6 worm cellular contexts compared by ENCODE assay signal in genomic region chrX:9228441-9228840, ce11.
TF ChIP-seq lines count a peak whose summit lies in the region.

No protein-coding gene starts in this region.

TF ChIP-seq in whole organism, L1 larva, 84 proteins besides CTCF, POLR2A, EP300 and RAD21:
- TF ChIP-seq rnt-1 (tag; optimal IDR thresholded peaks at IDR 0.05; lab: Kevin White, UChicago) (peak; percentile 37), snu-23 (GFP tag; optimal IDR thresholded peaks at IDR 0.05; lab: Kevin White, UChicago) (peak; percentile 35), blmp-1 (tag; optimal IDR thresholded peaks at IDR 0.05; lab: Kevin White, UChicago) (peak; percentile 81), nhr-85 (tag; lab: Kevin White, UChicago) (peak; percentile 85), nhr-90 (tag; optimal IDR thresholded peaks at IDR 0.05; lab: Kevin White, UChicago; ENCODE audit: poor library complexity) (peak; percentile 2), lin-14 (GFP tag; optimal IDR thresholded peaks at IDR 0.05; lab: Kevin White, UChicago) (peak; percentile 84), egl-13 (tag; optimal IDR thresholded peaks at IDR 0.05; lab: Kevin White, UChicago) (no peak), pax-3 (tag; optimal IDR thresholded peaks at IDR 0.05; lab: Kevin White, UChicago) (no peak), ama-1 (optimal IDR thresholded peaks at IDR 0.05; lab: Kevin White, UChicago) (no peak), elt-3 (tag; optimal IDR thresholded peaks at IDR 0.05; lab: Kevin White, UChicago) (peak in 1 of 6 experiments; percentile 23), hpl-2 (GFP tag; optimal IDR thresholded peaks at IDR 0.05; lab: Kevin White, UChicago) (no peak), nhr-20 (tag; optimal IDR thresholded peaks at IDR 0.05; lab: Kevin White, UChicago) (peak; percentile 26), nhr-71 (tag; optimal IDR thresholded peaks at IDR 0.05; lab: Kevin White, UChicago) (peak; percentile 23)

TF ChIP-seq in whole organism, L2 larva, 48 proteins besides CTCF, POLR2A, EP300 and RAD21 (continues in another document):
- TF ChIP-seq dmd-4 (tag; optimal IDR thresholded peaks at IDR 0.05; lab: Kevin White, UChicago) = no peak
- TF ChIP-seq Y55F3AM.14 (GFP tag; optimal IDR thresholded peaks at IDR 0.05; lab: Kevin White, UChicago) = no peak
- TF ChIP-seq nhr-237 (tag; optimal IDR thresholded peaks at IDR 0.05; lab: Kevin White, UChicago) = no peak
- TF ChIP-seq mdl-1 (tag; optimal IDR thresholded peaks at IDR 0.05; lab: Kevin White, UChicago) = no peak
- TF ChIP-seq alr-1 (tag; optimal IDR thresholded peaks at IDR 0.05; lab: Kevin White, UChicago) = no peak
- TF ChIP-seq F13H6.1 (tag; optimal IDR thresholded peaks at IDR 0.05; lab: Kevin White, UChicago) = no peak
- TF ChIP-seq sma-3 (GFP tag; optimal IDR thresholded peaks at IDR 0.05; lab: Kevin White, UChicago) = no peak
- TF ChIP-seq nhr-10 (tag; optimal IDR thresholded peaks at IDR 0.05; lab: Kevin White, UChicago) = no peak
- peak; percentile 72 for TF ChIP-seq elt-1 (tag; optimal IDR thresholded peaks at IDR 0.05; lab: Kevin White, UChicago)
- TF ChIP-seq nhr-6 (tag; optimal IDR thresholded peaks at IDR 0.05; lab: Kevin White, UChicago) = no peak
- no peak for TF ChIP-seq nhr-129 (tag; optimal IDR thresholded peaks at IDR 0.05; lab: Kevin White, UChicago)
- TF ChIP-seq egl-27 (tag; optimal IDR thresholded peaks at IDR 0.05; lab: Kevin White, UChicago) = no peak
- TF ChIP-seq lin-13 (GFP tag; optimal IDR thresholded peaks at IDR 0.05; lab: Kevin White, UChicago) = no peak
- TF ChIP-seq nhr-25 (tag; optimal IDR thresholded peaks at IDR 0.05; lab: Kevin White, UChicago) = peak; percentile 23
- no peak for TF ChIP-seq gmeb-1 (tag; optimal IDR thresholded peaks at IDR 0.05; lab: Kevin White, UChicago)
- TF ChIP-seq unc-39 (tag; optimal IDR thresholded peaks at IDR 0.05; lab: Kevin White, UChicago) = no peak
- TF ChIP-seq R02D3.7 (tag; optimal IDR thresholded peaks at IDR 0.05; lab: Kevin White, UChicago) = no peak

TF ChIP-seq in whole organism, L3 larva, 47 proteins besides CTCF, POLR2A, EP300 and RAD21:
- peak; percentile 75 for TF ChIP-seq nhr-23 (tag; optimal IDR thresholded peaks at IDR 0.05; lab: Kevin White, UChicago)
- TF ChIP-seq nhr-28 (tag; optimal IDR thresholded peaks at IDR 0.05; lab: Kevin White, UChicago) = no peak
- peak; percentile 55 for TF ChIP-seq egl-5 (tag; optimal IDR thresholded peaks at IDR 0.05; lab: Kevin White, UChicago)
- TF ChIP-seq lin-15B (tag; optimal IDR thresholded peaks at IDR 0.05; lab: Kevin White, UChicago) = no peak
- peak; percentile 27 for TF ChIP-seq ceh-28 (tag; optimal IDR thresholded peaks at IDR 0.05; lab: Kevin White, UChicago)
- no peak for TF ChIP-seq aly-2 (tag; optimal IDR thresholded peaks at IDR 0.05; lab: Kevin White, UChicago)
- no peak for TF ChIP-seq zag-1 (tag; optimal IDR thresholded peaks at IDR 0.05; lab: Kevin White, UChicago)
- peak; percentile 44 for TF ChIP-seq nhr-25 (tag; optimal IDR thresholded peaks at IDR 0.05; lab: Kevin White, UChicago)
- no peak for TF ChIP-seq nhr-11 (tag; optimal IDR thresholded peaks at IDR 0.05; lab: Kevin White, UChicago)
- TF ChIP-seq unc-62 (GFP tag; optimal IDR thresholded peaks at IDR 0.05; lab: Kevin White, UChicago) = no peak
- peak; percentile 86 for TF ChIP-seq elt-1 (tag; optimal IDR thresholded peaks at IDR 0.05; lab: Kevin White, UChicago)
- no peak for TF ChIP-seq mdl-1 (tag; optimal IDR thresholded peaks at IDR 0.05; lab: Kevin White, UChicago)
- TF ChIP-seq elt-3 (tag; optimal IDR thresholded peaks at IDR 0.05; lab: Kevin White, UChicago) = peak in 1 of 3 experiments; percentile 21
- TF ChIP-seq elt-2 (tag; optimal IDR thresholded peaks at IDR 0.05; lab: Kevin White, UChicago) = no peak

TF ChIP-seq in whole organism, L4 larva, 104 proteins besides CTCF, POLR2A, EP300 and RAD21:
- peak; percentile 3 for TF ChIP-seq mxl-3 (GFP tag; optimal IDR thresholded peaks at IDR 0.05; lab: Kevin White, UChicago)
- TF ChIP-seq hlh-11 (tag; optimal IDR thresholded peaks at IDR 0.05; lab: Kevin White, UChicago) = peak; percentile 11
- no peak for TF ChIP-seq arid-1 (GFP tag; conservative IDR thresholded peaks at IDR 0.05; lab: Robert Waterston, UW)
- peak in 1 of 2 experiments; percentile 9 for TF ChIP-seq mdl-1 (tag; optimal IDR thresholded peaks at IDR 0.05; lab: Kevin White, UChicago)
- TF ChIP-seq unc-62 (GFP tag; optimal IDR thresholded peaks at IDR 0.05 in 1 of 2; lab: Kevin White, UChicago) = peak in 1 of 2 experiments; percentile 87
- no peak for TF ChIP-seq unc-62 (tag; optimal IDR thresholded peaks at IDR 0.05; lab: Kevin White, UChicago)

TF ChIP-seq in whole organism, late embryonic, 69 proteins besides CTCF, POLR2A, EP300 and RAD21:
- TF ChIP-seq ceh-34 (tag; optimal IDR thresholded peaks at IDR 0.05; lab: Kevin White, UChicago) = no peak
- no peak for TF ChIP-seq ceh-9 (tag; optimal IDR thresholded peaks at IDR 0.05; lab: Kevin White, UChicago)
- peak; percentile 73 for TF ChIP-seq rnt-1 (tag; optimal IDR thresholded peaks at IDR 0.05; lab: Kevin White, UChicago)
- no peak for TF ChIP-seq pha-2 (tag; optimal IDR thresholded peaks at IDR 0.05; lab: Kevin White, UChicago)
- no peak for TF ChIP-seq ceh-6 (GFP tag; optimal IDR thresholded peaks at IDR 0.05; lab: Kevin White, UChicago)
- no peak for TF ChIP-seq dmd-4 (tag; optimal IDR thresholded peaks at IDR 0.05; lab: Kevin White, UChicago; ENCODE audit: borderline replicate concordance)
- TF ChIP-seq pros-1 (tag; optimal IDR thresholded peaks at IDR 0.05; lab: Kevin White, UChicago) = no peak
- TF ChIP-seq unc-55 (GFP tag; optimal IDR thresholded peaks at IDR 0.05; lab: Kevin White, UChicago) = peak; percentile 19
- no peak for TF ChIP-seq zip-5 (tag; optimal IDR thresholded peaks at IDR 0.05; lab: Kevin White, UChicago)

TF ChIP-seq in whole organism, mixed stage, embryonic, 35 proteins besides CTCF, POLR2A, EP300 and RAD21:
- TF ChIP-seq sptf-1 (tag; optimal IDR thresholded peaks at IDR 0.05; lab: Kevin White, UChicago) = no peak
- TF ChIP-seq ham-2 (GFP tag; optimal IDR thresholded peaks at IDR 0.05; lab: Kevin White, UChicago) = peak; percentile 74
- TF ChIP-seq unc-62 (GFP tag; optimal IDR thresholded peaks at IDR 0.05; lab: Kevin White, UChicago) = peak; percentile 27
- TF ChIP-seq M03D4.4 (tag; optimal IDR thresholded peaks at IDR 0.05; lab: Kevin White, UChicago) = no peak
- TF ChIP-seq lsy-2 (tag; optimal IDR thresholded peaks at IDR 0.05; lab: Kevin White, UChicago) = no peak
- TF ChIP-seq unc-120 (tag; optimal IDR thresholded peaks at IDR 0.05; lab: Kevin White, UChicago; ENCODE audit: poor library complexity, severe bottlenecking) = peak; percentile 24
- TF ChIP-seq blmp-1 (tag; optimal IDR thresholded peaks at IDR 0.05; lab: Kevin White, UChicago) = peak; percentile 12
- TF ChIP-seq elt-1 (tag; optimal IDR thresholded peaks at IDR 0.05; lab: Kevin White, UChicago; ENCODE audit: borderline replicate concordance, insufficient read depth) = peak; percentile 85
- TF ChIP-seq nhr-76 (tag; optimal IDR thresholded peaks at IDR 0.05; lab: Kevin White, UChicago) = no peak
- TF ChIP-seq lin-13 (tag; optimal IDR thresholded peaks at IDR 0.05; lab: Kevin White, UChicago) = no peak
- no peak for TF ChIP-seq drap-1 (GFP tag; optimal IDR thresholded peaks at IDR 0.05; lab: Kevin White, UChicago)
- TF ChIP-seq hlh-1 (tag; optimal IDR thresholded peaks at IDR 0.05; lab: Kevin White, UChicago) = peak; percentile 15
- no peak for TF ChIP-seq snpc-4 (tag; optimal IDR thresholded peaks at IDR 0.05; lab: Kevin White, UChicago)
- TF ChIP-seq nhr-237 (tag; optimal IDR thresholded peaks at IDR 0.05; lab: Kevin White, UChicago) = no peak
TF ChIP-seq in whole organism, mixed stage, embryonic: peak in this region for 6.
